Worm (Caenorhabditis elegans): Measurements from ENCODE around the gene str-74.

str-74 gene

ce11 chrX:10240939-10241338, at the start of gene str-74:
Gene str-74, minus strand, starts transcription at chrX:10241039.
- TF ChIP-seq nhr-237 (tag; optimal IDR thresholded peaks at IDR 0.05) (no peak), ceh-44 (GFP tag; IDR thresholded peaks at IDR 0.05) (no peak), lim-7 (GFP tag; IDR thresholded peaks at IDR 0.05) (no peak), tra-1 (GFP tag; IDR thresholded peaks at IDR 0.05) (no peak), mep-1 (tag; optimal IDR thresholded peaks at IDR 0.05) (no peak), lin-38 (GFP tag; IDR thresholded peaks at IDR 0.05) (no peak), hmg-1.1 (GFP tag; IDR thresholded peaks at IDR 0.05) (no peak), mxl-3 (GFP tag; optimal IDR thresholded peaks at IDR 0.05) (no peak), pha-4 (GFP tag; IDR thresholded peaks at IDR 0.05) (no peak), pha-4 (tag; optimal IDR thresholded peaks at IDR 0.05) (no peak), unc-130 (GFP tag; optimal IDR thresholded peaks at IDR 0.05) (no peak), ztf-7 (tag; optimal IDR thresholded peaks at IDR 0.05) (no peak), F37D6.2 (tag; optimal IDR thresholded peaks at IDR 0.05) (no peak), Y48G9A.11 (GFP tag; IDR thresholded peaks at IDR 0.05) (no peak), lin-15B (tag; optimal IDR thresholded peaks at IDR 0.05) (no peak), set-16 (GFP tag; IDR thresholded peaks at IDR 0.05) (no peak)

- TF ChIP-seq F26F4.8 (GFP tag; conservative IDR thresholded peaks at IDR 0.05) (no peak), cey-2 (tag; optimal IDR thresholded peaks at IDR 0.05; ENCODE audit: borderline replicate concordance, insufficient read depth) (no peak), nhr-77 (tag; optimal IDR thresholded peaks at IDR 0.05) (no peak), ceh-82 (tag; optimal IDR thresholded peaks at IDR 0.05) (no peak), lin-13 (GFP tag; optimal IDR thresholded peaks at IDR 0.05) (no peak), lim-7 (GFP tag; IDR thresholded peaks at IDR 0.05) (no peak), nhr-237 (tag; optimal IDR thresholded peaks at IDR 0.05) (no peak), F49E8.2 (tag; optimal IDR thresholded peaks at IDR 0.05; ENCODE audit: borderline replicate concordance) (no peak), mdt-29 (GFP tag; IDR thresholded peaks at IDR 0.05) (no peak), attf-4 (tag; optimal IDR thresholded peaks at IDR 0.05) (no peak), ctbp-1 (GFP tag; IDR thresholded peaks at IDR 0.05) (no peak), lin-38 (GFP tag; IDR thresholded peaks at IDR 0.05) (no peak), pqm-1 (tag; optimal IDR thresholded peaks at IDR 0.05) (no peak), lin-1 (GFP tag; IDR thresholded peaks at IDR 0.05) (no peak), tra-1 (GFP tag; IDR thresholded peaks at IDR 0.05) (no peak), zag-1 (tag; optimal IDR thresholded peaks at IDR 0.05) (no peak), unc-130 (GFP tag; optimal IDR thresholded peaks at IDR 0.05) (no peak), lir-3 (tag; optimal IDR thresholded peaks at IDR 0.05) (no peak)
Measured at ce11 chrX:10285634-10286033, 44.8 kb upstream of the str-74 start, which contains the start of gene npr-6. Gene npr-6, minus strand, starts transcription at chrX:10285734.

- TF ChIP-seq attf-4 (tag; optimal IDR thresholded peaks at IDR 0.05) (no peak), D1046.2 (GFP tag; IDR thresholded peaks at IDR 0.05) (no peak), nhr-77 (tag; optimal IDR thresholded peaks at IDR 0.05) (no peak), hlh-30 (tag; optimal IDR thresholded peaks at IDR 0.05; ENCODE audit: insufficient read depth) (no peak), mes-2 (tag; optimal IDR thresholded peaks at IDR 0.05; ENCODE audit: poor library complexity, severe bottlenecking) (no peak), aha-1 (tag) (no peak), ZK546.5 (tag; optimal IDR thresholded peaks at IDR 0.05) (no peak), ceh-28 (tag; optimal IDR thresholded peaks at IDR 0.05) (no peak), F37D6.2 (tag; optimal IDR thresholded peaks at IDR 0.05) (no peak), gei-8 (GFP tag; optimal IDR thresholded peaks at IDR 0.05) (no peak), tag-97 (GFP tag; IDR thresholded peaks at IDR 0.05) (no peak), nhr-111 (GFP tag; optimal IDR thresholded peaks at IDR 0.05) (no peak), unc-130 (GFP tag; optimal IDR thresholded peaks at IDR 0.05) (no peak), nhr-237 (tag; optimal IDR thresholded peaks at IDR 0.05) (no peak), zip-2 (tag; optimal IDR thresholded peaks at IDR 0.05) (no peak), hlh-11 (tag; optimal IDR thresholded peaks at IDR 0.05) (no peak), ceh-82 (tag; optimal IDR thresholded peaks at IDR 0.05) (no peak), zip-11 (GFP tag; IDR thresholded peaks at IDR 0.05) (no peak), dmd-6 (GFP tag; IDR thresholded peaks at IDR 0.05) (no peak), Y105C5A.15 (GFP tag; IDR thresholded peaks at IDR 0.05) (no peak)
Measured at ce11 chrX:10279299-10279698, 38.5 kb upstream of the str-74 start, which contains the start of gene slc-9B.1. Gene slc-9B.1, plus strand, starts transcription at chrX:10279599.
